Worm (Caenorhabditis elegans) whole organism, L1 larva: ENCODE data around the gene H40L08.3.

ENCODE experiments used
- alr-1 ChIP-seq: fragments of 200-800 bp; sonication (Bioruptor generic); optimal IDR thresholded peaks from 2 replicates; lab custom pipeline; 2018; ENCODE audit warnings: borderline replicate concordance, mild to moderate bottlenecking, missing genetic modification characterization, missing compliant biosample characterization
- ces-1 ChIP-seq: fragments of 150-350 bp; optimal IDR thresholded peaks from 2 replicates; lab custom pipeline; 2014; ENCODE audit warnings: missing biosample characterization, missing genetic modification reagents, missing genetic modification characterization
- efl-1 ChIP-seq, 4 experiments: fragments of 150-350 bp; optimal IDR thresholded peaks in 3 of 4; peaks in 1 of 4; 1 replicate in 1 of 4; 2 replicates in 3 of 4; lab custom pipeline; 2014; ENCODE audit warnings: missing biosample characterization in 2 of 4, missing genetic modification characterization in 2 of 4, missing genetic modification reagents in 2 of 4
- lin-14 ChIP-seq: fragments of 200-800 bp; sonication (Bioruptor generic); optimal IDR thresholded peaks from 2 replicates; lab custom pipeline; 2018; ENCODE audit warnings: mild to moderate bottlenecking, missing genetic modification characterization, moderate library complexity, missing compliant biosample characterization
- nhr-12 ChIP-seq: sonication (generic microtip); optimal IDR thresholded peaks from 2 replicates; lab custom pipeline; 2017; ENCODE audit warnings: missing biosample characterization, missing genetic modification characterization
- tlp-1 ChIP-seq: fragments of 150-350 bp; optimal IDR thresholded peaks from 2 replicates; lab custom pipeline; 2014; ENCODE audit warnings: missing biosample characterization, missing genetic modification characterization

DNA sequence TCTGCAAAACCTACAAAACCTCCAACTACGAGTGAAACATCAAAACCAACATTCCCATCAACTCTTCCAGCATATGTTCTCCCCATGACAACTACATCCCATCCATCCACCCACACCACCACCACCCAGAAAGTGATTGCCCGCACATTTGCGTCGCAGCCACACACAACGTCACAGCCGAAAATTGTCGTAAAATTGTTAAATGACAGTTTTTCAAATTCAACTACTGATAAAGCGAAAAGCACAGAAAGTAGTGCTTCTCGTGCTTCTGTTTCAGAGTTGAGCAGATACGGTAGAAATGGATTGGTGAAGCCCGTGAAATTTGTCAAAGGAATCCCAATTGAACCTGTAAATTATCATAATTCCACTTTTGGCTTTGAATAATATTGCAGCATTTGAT, 11.9 kb upstream of the H40L08.3 start:
- no peak for TF ChIP-seq efl-1 (optimal IDR thresholded peaks at IDR 0.05; lab: Kevin White, UChicago)
- no peak for TF ChIP-seq efl-1 (GFP tag; optimal IDR thresholded peaks at IDR 0.05 in 1 of 2; lab: Kevin White, UChicago)
- TF ChIP-seq lin-14 (GFP tag; lab: Kevin White, UChicago), result no peak
- no peak for TF ChIP-seq tlp-1 (tag; lab: Kevin White, UChicago)
- no peak for TF ChIP-seq ces-1 (GFP tag; lab: Kevin White, UChicago)
- TF ChIP-seq nhr-12 (tag; lab: Kevin White, UChicago), result no peak
- no peak for TF ChIP-seq alr-1
